Fruit fly (Drosophila melanogaster): Measurements from ENCODE around the gene Hand.

DNA sequence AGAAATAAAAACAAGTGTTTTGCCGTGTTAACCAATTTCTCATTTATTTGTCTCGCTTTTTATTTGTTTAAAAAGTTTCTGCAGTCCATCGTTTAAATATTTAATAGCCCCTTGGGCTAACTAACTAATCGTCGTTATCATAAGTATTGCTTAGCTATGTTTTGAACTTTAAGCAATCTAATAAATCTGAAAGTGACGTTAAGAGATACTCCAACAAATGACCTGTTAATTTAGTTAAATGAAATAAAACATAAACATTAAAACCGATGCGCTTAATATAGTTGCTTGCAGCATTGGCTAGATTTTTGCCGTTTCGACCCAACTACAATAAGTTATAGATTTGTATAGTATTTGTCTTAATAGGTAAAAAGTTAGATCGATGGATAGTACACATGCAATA is 33.4 kb downstream of the Hand start:
- TF ChIP-seq Crg-1 (GFP tag; optimal IDR thresholded peaks at IDR 0.05) (no peak), kay (GFP tag; ENCODE audit: borderline replicate concordance) (peak; percentile 91), CG12768 (GFP tag; optimal IDR thresholded peaks at IDR 0.05) (no peak), bab1 (GFP tag; optimal IDR thresholded peaks at IDR 0.05) (no peak)
